Fruit fly (Drosophila melanogaster) whole organism: Measurements from ENCODE around the gene tara.

Experiments
- Dll ChIP-seq: fragments of >200 bp; optimal IDR thresholded peaks from 2 replicates; lab custom pipeline; 2017
- pan ChIP-seq: fragments of >200 bp; optimal IDR thresholded peaks from 2 replicates; lab custom pipeline; 2017
- psq ChIP-seq: fragments of >200 bp; optimal IDR thresholded peaks from 2 replicates; lab custom pipeline; 2017
- usp ChIP-seq: fragments of >200 bp; optimal IDR thresholded peaks from 2 replicates; lab custom pipeline; 2017; ENCODE audit warnings: missing biosample characterization, missing genetic modification characterization, mixed read lengths

- no peak for TF ChIP-seq usp (GFP tag; lab: Kevin White, UChicago)
- TF ChIP-seq Dll: no peak
- TF ChIP-seq psq (lab: Kevin White, UChicago): no peak
- TF ChIP-seq pan: peak; percentile 70
These were observed 16.3 kb upstream of the tara start for dm6 chr3R:16208924-16209713.
